Worm (Caenorhabditis elegans) whole organism, L3 larva: ENCODE measurements around the gene rbm-42.

Source experiments
- jun-1 ChIP-seq: fragments of 150-350 bp; optimal IDR thresholded peaks from 2 replicates; lab custom pipeline; 2014; ENCODE audit warnings: missing biosample characterization, missing genetic modification reagents, missing genetic modification characterization
- nhr-25 ChIP-seq: sonication (generic microtip); optimal IDR thresholded peaks from 2 replicates; lab custom pipeline; 2017; ENCODE audit warnings: missing biosample characterization, missing genetic modification characterization
- nhr-28 ChIP-seq: fragments of 150-350 bp; optimal IDR thresholded peaks from 2 replicates; lab custom pipeline; 2014; ENCODE audit warnings: missing biosample characterization, missing genetic modification characterization
- nhr-76 ChIP-seq: fragments of 150-350 bp; sonication (generic microtip); optimal IDR thresholded peaks from 5 replicates; lab custom pipeline; 2014; ENCODE audit warnings: missing biosample characterization, missing genetic modification characterization
- tbx-2 ChIP-seq: sonication (generic microtip); optimal IDR thresholded peaks from 2 replicates; lab custom pipeline; 2016; ENCODE audit warnings: mild to moderate bottlenecking, missing genetic modification characterization, missing compliant biosample characterization
- zag-1 ChIP-seq: fragments of 150-350 bp; optimal IDR thresholded peaks from 2 replicates; lab custom pipeline; 2014; ENCODE audit warnings: missing biosample characterization, missing genetic modification characterization

DNA sequence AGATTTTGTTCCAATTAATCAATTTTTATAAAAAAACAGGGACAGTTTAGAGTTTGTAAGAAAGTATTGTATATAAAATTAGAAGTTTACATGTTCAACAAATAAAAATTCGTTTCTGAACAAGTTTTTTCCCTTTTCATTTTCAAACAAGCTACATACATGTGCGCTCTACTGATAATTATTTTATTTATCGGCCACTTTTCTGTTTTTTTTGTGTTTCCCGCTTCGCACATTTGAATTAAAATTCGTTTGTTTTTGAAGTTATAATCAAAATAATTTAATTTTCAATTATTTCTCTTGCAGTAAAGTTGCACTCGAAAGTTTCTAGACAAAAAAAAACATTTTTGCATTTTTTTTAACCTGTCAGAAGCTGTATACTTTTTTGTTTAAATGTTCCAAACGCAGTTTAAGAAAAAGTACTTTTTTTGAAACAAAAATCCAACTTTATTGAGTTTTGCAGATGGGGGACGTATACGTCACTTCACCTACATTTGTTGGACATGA is 37.7 kb upstream of the rbm-42 start, which contains the start of gene hira-1:
- TF ChIP-seq zag-1 (tag; lab: Kevin White, UChicago) (no peak), nhr-76 (tag; lab: Kevin White, UChicago) (no peak), nhr-25 (tag; lab: Kevin White, UChicago) (no peak), nhr-28 (tag; lab: Kevin White, UChicago) (no peak), tbx-2 (tag; lab: Kevin White, UChicago) (no peak), jun-1 (tag; lab: Kevin White, UChicago) (no peak)
